Worm (Caenorhabditis elegans): ENCODE results near the gene nmr-1.

DNA sequence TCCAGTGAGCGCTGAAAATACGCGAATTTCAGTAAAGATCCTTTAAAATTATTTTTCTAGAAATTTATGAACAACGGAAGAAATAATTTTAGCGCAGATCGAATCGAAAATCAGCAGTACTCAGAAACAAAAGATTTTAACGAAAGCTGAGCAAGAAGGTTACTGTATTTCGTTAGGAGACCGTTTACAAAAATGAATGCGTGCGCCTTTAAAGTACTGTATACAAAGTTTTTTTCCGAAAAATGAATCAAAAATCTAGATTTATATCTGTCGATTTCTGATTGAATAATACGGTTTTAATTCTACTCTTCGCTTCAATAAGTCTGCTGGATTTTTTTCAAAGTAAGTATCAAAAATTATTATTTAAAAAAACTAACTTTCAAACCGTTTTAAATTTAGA lies 32.4 kb downstream of the nmr-1 start, which contains the start of the genes EEED8.14 and EEED8.3:
- TF ChIP-seq nfya-1 (tag; optimal IDR thresholded peaks at IDR 0.05) (no peak), ztf-16 (tag; optimal IDR thresholded peaks at IDR 0.05) (no peak), ceh-18 (tag; optimal IDR thresholded peaks at IDR 0.05) (no peak)
